Fruit fly (Drosophila melanogaster) whole organism, embryonic: ENCODE measurements around the gene Nf-YA.
A peak's percentile ranks its signal among the peaks of the same experiment; 100 is the strongest.

Experiments used
- Atf-2 ChIP-seq: fragments of 200-800 bp; sonication (Bioruptor generic); optimal IDR thresholded peaks from 2 replicates; lab custom pipeline; 2016; ENCODE audit warnings: missing biosample characterization, missing genetic modification characterization
- BtbVII ChIP-seq: fragments of 200-800 bp; sonication (Bioruptor generic); optimal IDR thresholded peaks from 3 replicates; lab custom pipeline; 2017; ENCODE audit warnings: missing biosample characterization, mild to moderate bottlenecking, missing genetic modification characterization
- CG10543 ChIP-seq: fragments of 200-800 bp; sonication (Bioruptor generic); optimal IDR thresholded peaks from 3 replicates; lab custom pipeline; 2017; ENCODE audit warnings: missing biosample characterization, mild to moderate bottlenecking, missing genetic modification characterization, moderate library complexity
- CG11093 ChIP-seq: fragments of 200-800 bp; sonication (Bioruptor generic); IDR thresholded peaks from 3 replicates; pipeline ENCODE4 v1.3.6; 2022; ENCODE audit warnings: missing biosample characterization, missing genetic modification characterization
- CG15696 ChIP-seq: fragments of 200-800 bp; sonication (Bioruptor generic); optimal IDR thresholded peaks from 2 replicates; lab custom pipeline; 2019; ENCODE audit warnings: missing biosample characterization, mild to moderate bottlenecking, missing genetic modification characterization, moderate library complexity
- CG16813 ChIP-seq: fragments of 200-800 bp; sonication (Bioruptor generic); IDR thresholded peaks from 3 replicates; pipeline ENCODE4 v1.3.6; 2022; ENCODE audit warnings: missing biosample characterization, missing genetic modification characterization; ENCODE audit not compliant: partially characterized antibody
- CG17912 ChIP-seq: fragments of 200-800 bp; sonication (Bioruptor generic); optimal IDR thresholded peaks from 2 replicates; lab custom pipeline; 2018; ENCODE audit warnings: missing biosample characterization, mild to moderate bottlenecking, missing genetic modification characterization
- CG18619 ChIP-seq: fragments of 200-800 bp; sonication (Bioruptor generic); optimal IDR thresholded peaks from 3 replicates; lab custom pipeline; 2017; ENCODE audit warnings: missing biosample characterization, mild to moderate bottlenecking, missing genetic modification characterization
- CG30020 ChIP-seq: fragments of 200-800 bp; optimal IDR thresholded peaks from 2 replicates; lab custom pipeline; 2019; ENCODE audit warnings: missing biosample characterization, mild to moderate bottlenecking, missing genetic modification characterization, moderate library complexity
- CG3065 ChIP-seq: fragments of 200-800 bp; sonication (Bioruptor generic); optimal IDR thresholded peaks from 2 replicates; lab custom pipeline; 2016; ENCODE audit warnings: missing biosample characterization, missing genetic modification characterization
- CG3726 ChIP-seq: fragments of 200-800 bp; sonication (Bioruptor generic); IDR thresholded peaks from 3 replicates; pipeline ENCODE4, ENCODE4 v1.3.6; 2022; ENCODE audit warnings: missing biosample characterization, missing genetic modification characterization
- CG42726 ChIP-seq: fragments of 200-800 bp; sonication (Bioruptor generic); IDR thresholded peaks from 2 replicates; pipeline ENCODE4 v1.3.6; 2022; ENCODE audit warnings: missing biosample characterization, missing genetic modification characterization; ENCODE audit not compliant: partially characterized antibody
- CG7987 ChIP-seq: fragments of 200-800 bp; sonication (Bioruptor generic); optimal IDR thresholded peaks from 2 replicates; lab custom pipeline; 2018; ENCODE audit warnings: missing biosample characterization, mild to moderate bottlenecking, missing genetic modification characterization, moderate library complexity
- CG8388 ChIP-seq: fragments of 200-800 bp; sonication (Bioruptor generic); optimal IDR thresholded peaks from 2 replicates; lab custom pipeline; 2019; ENCODE audit warnings: missing biosample characterization, mild to moderate bottlenecking, missing genetic modification characterization, moderate library complexity
- CG9215 ChIP-seq: fragments of 200-800 bp; sonication (Bioruptor generic); IDR thresholded peaks from 2 replicates; pipeline ENCODE4 v1.3.6; 2022; ENCODE audit warnings: missing biosample characterization, missing genetic modification characterization
- CkIIα-i1 ChIP-seq: fragments of 200-800 bp; sonication (Bioruptor generic); IDR thresholded peaks from 2 replicates; pipeline ENCODE4 v1.3.6; 2022; ENCODE audit warnings: missing biosample characterization, missing genetic modification characterization
- Deaf1 ChIP-seq: fragments of 200-800 bp; optimal IDR thresholded peaks from 3 replicates; lab custom pipeline; 2019; ENCODE audit warnings: missing biosample characterization, mild to moderate bottlenecking, missing genetic modification characterization, moderate library complexity
- Doc2 ChIP-seq: fragments of 200-800 bp; sonication (Bioruptor generic); IDR thresholded peaks from 2 replicates; pipeline ENCODE4 v1.3.6; 2022; ENCODE audit warnings: missing biosample characterization, missing genetic modification characterization
- Dref ChIP-seq: fragments of 200-800 bp; sonication (Bioruptor generic); IDR thresholded peaks from 2 replicates; pipeline ENCODE4 v1.3.6; 2022; ENCODE audit warnings: missing biosample characterization, missing genetic modification characterization
- Ets65A ChIP-seq: fragments of 200-800 bp; sonication (Bioruptor generic); peaks from one replicate; lab custom pipeline; 2016; ENCODE audit warnings: missing biosample characterization, missing genetic modification characterization
- Fer1 ChIP-seq: fragments of 200-800 bp; sonication (Bioruptor generic); optimal IDR thresholded peaks from 2 replicates; lab custom pipeline; 2017; ENCODE audit warnings: missing biosample characterization, mild to moderate bottlenecking, missing genetic modification characterization
- GATAe ChIP-seq: fragments of 200-800 bp; sonication (Bioruptor generic); conservative IDR thresholded peaks from 2 replicates; pipeline ENCODE4 v1.3.6; 2022; ENCODE audit warnings: missing biosample characterization, missing genetic modification characterization
- Hand ChIP-seq: fragments of 200-800 bp; sonication (Bioruptor generic); optimal IDR thresholded peaks from 2 replicates; lab custom pipeline; 2017; ENCODE audit warnings: mild to moderate bottlenecking, missing biosample characterization, missing genetic modification reagents, missing genetic modification characterization
- Hey ChIP-seq: fragments of 200-800 bp; sonication (Bioruptor generic); optimal IDR thresholded peaks from 3 replicates; lab custom pipeline; 2018; ENCODE audit warnings: missing biosample characterization, mild to moderate bottlenecking, missing genetic modification characterization
- HmgZ ChIP-seq: fragments of 200-800 bp; sonication (Bioruptor generic); optimal IDR thresholded peaks from 2 replicates; lab custom pipeline; 2018; ENCODE audit warnings: missing biosample characterization, mild to moderate bottlenecking, missing genetic modification characterization
- Med ChIP-seq: fragments of 200-800 bp; sonication (Bioruptor generic); peaks from one replicate; lab custom pipeline; 2016; ENCODE audit warnings: missing biosample characterization, missing genetic modification characterization, mild to moderate bottlenecking, inconsistent platforms, moderate library complexity
- NFAT ChIP-seq: fragments of 200-800 bp; sonication (Bioruptor generic); IDR thresholded peaks from 2 replicates; pipeline ENCODE4 v1.3.6; 2022; ENCODE audit warnings: missing biosample characterization, missing genetic modification characterization
- Nf-YA ChIP-seq: fragments of 200-800 bp; sonication (Bioruptor generic); IDR thresholded peaks from 2 replicates; pipeline ENCODE4 v1.3.6; 2022; ENCODE audit warnings: missing biosample characterization, missing genetic modification characterization
- Nf-YB ChIP-seq: fragments of 200-800 bp; sonication (Bioruptor generic); optimal IDR thresholded peaks from 3 replicates; lab custom pipeline; 2019; ENCODE audit warnings: missing biosample characterization, mild to moderate bottlenecking, missing genetic modification characterization, moderate library complexity
- Nf-YC ChIP-seq: fragments of 200-800 bp; optimal IDR thresholded peaks from 3 replicates; lab custom pipeline; 2019; ENCODE audit warnings: missing biosample characterization, mild to moderate bottlenecking, missing genetic modification characterization, moderate library complexity
- Sox102F ChIP-seq: fragments of 200-800 bp; sonication (Bioruptor generic); optimal IDR thresholded peaks from 2 replicates; lab custom pipeline; 2018; ENCODE audit warnings: missing biosample characterization, mild to moderate bottlenecking, missing genetic modification characterization, moderate library complexity
- Stat92E ChIP-seq, 3 experiments: fragments of >200 bp in 2 of 3; fragments of 200-800 bp in 1 of 3; sonication (Bioruptor generic) in 1 of 3; optimal IDR thresholded peaks; 2 replicates each; lab custom pipeline; 2017 to 2019; ENCODE audit warnings: missing biosample characterization in 3 of 3, missing genetic modification characterization in 3 of 3, mild to moderate bottlenecking in 1 of 3, moderate library complexity in 1 of 3
- TFAM ChIP-seq: fragments of 200-800 bp; sonication (Bioruptor generic); optimal IDR thresholded peaks from 2 replicates; lab custom pipeline; 2017; ENCODE audit warnings: missing biosample characterization, missing genetic modification characterization, inconsistent platforms
- bowl ChIP-seq: fragments of 200-800 bp; sonication (Bioruptor generic); IDR thresholded peaks from 2 replicates; pipeline ENCODE4 v1.3.6; 2022; ENCODE audit warnings: missing biosample characterization, missing genetic modification characterization
- chinmo ChIP-seq: fragments of 200-800 bp; sonication (Bioruptor generic); IDR thresholded peaks from 4 replicates; pipeline ENCODE4 v1.3.6; 2022; ENCODE audit warnings: missing biosample characterization, missing genetic modification characterization; ENCODE audit not compliant: partially characterized antibody
- chm ChIP-seq: fragments of 200-800 bp; sonication (Bioruptor generic); IDR thresholded peaks from 2 replicates; pipeline ENCODE4 v1.3.6; 2022; ENCODE audit warnings: missing biosample characterization, missing genetic modification characterization
- cwo ChIP-seq: fragments of 200-800 bp; sonication (Bioruptor generic); optimal IDR thresholded peaks from 3 replicates; lab custom pipeline; 2017; ENCODE audit warnings: missing biosample characterization, missing genetic modification characterization, mild to moderate bottlenecking, moderate library complexity, missing genetic modification reagents
- dpn ChIP-seq, 2 experiments: fragments of 200-800 bp; sonication (Bioruptor generic); optimal IDR thresholded peaks; 3 replicates each; lab custom pipeline; 2016; ENCODE audit warnings: missing biosample characterization in 2 of 2, missing genetic modification characterization in 2 of 2
- exex ChIP-seq: fragments of 200-800 bp; sonication (Bioruptor generic); optimal IDR thresholded peaks from 4 replicates; lab custom pipeline; 2018; ENCODE audit warnings: missing biosample characterization, mild to moderate bottlenecking, missing genetic modification characterization, moderate library complexity
- gsb-n ChIP-seq: fragments of 200-800 bp; sonication (Bioruptor generic); optimal IDR thresholded peaks from 3 replicates; lab custom pipeline; 2018; ENCODE audit warnings: missing biosample characterization, mild to moderate bottlenecking, missing genetic modification characterization
- hb ChIP-seq: fragments of 200-800 bp; sonication (Bioruptor generic); IDR thresholded peaks from 3 replicates; pipeline ENCODE4 v1.3.6; 2022; ENCODE audit warnings: missing biosample characterization, missing genetic modification characterization; ENCODE audit not compliant: partially characterized antibody
- mld ChIP-seq: fragments of 200-800 bp; sonication (Bioruptor generic); IDR thresholded peaks from 3 replicates; pipeline ENCODE4 v1.3.6; 2022; ENCODE audit warnings: missing biosample characterization, missing genetic modification characterization; ENCODE audit not compliant: partially characterized antibody
- pzg ChIP-seq: fragments of 200-800 bp; sonication (Bioruptor generic); optimal IDR thresholded peaks from 3 replicates; lab custom pipeline; 2018; ENCODE audit warnings: missing biosample characterization, mild to moderate bottlenecking, missing genetic modification characterization, moderate library complexity
- seq ChIP-seq: fragments of 200-800 bp; sonication (Bioruptor generic); IDR thresholded peaks from 2 replicates; pipeline ENCODE4 v1.3.6; 2022; ENCODE audit warnings: missing biosample characterization, missing genetic modification characterization
- so ChIP-seq: fragments of 200-800 bp; sonication (Bioruptor generic); IDR thresholded peaks from 3 replicates; pipeline ENCODE4 v1.3.6; 2022; ENCODE audit warnings: missing biosample characterization, missing genetic modification characterization
- sr ChIP-seq: fragments of 200-800 bp; sonication (Bioruptor generic); IDR thresholded peaks from 3 replicates; pipeline ENCODE4 v1.3.6; 2022; ENCODE audit warnings: missing biosample characterization, missing genetic modification characterization
- sug ChIP-seq: fragments of 200-800 bp; optimal IDR thresholded peaks from 2 replicates; lab custom pipeline; 2019; ENCODE audit warnings: missing biosample characterization, mild to moderate bottlenecking, missing genetic modification characterization, moderate library complexity
- tin ChIP-seq: fragments of 200-800 bp; sonication (Bioruptor generic); optimal IDR thresholded peaks from 3 replicates; lab custom pipeline; 2016; ENCODE audit warnings: missing biosample characterization, missing genetic modification characterization
- tll ChIP-seq, 2 experiments: fragments of 200-800 bp in 1 of 2; fragments of >200 bp in 1 of 2; sonication (Bioruptor generic) in 1 of 2; optimal IDR thresholded peaks; 2 replicates each; lab custom pipeline; 2017 to 2019; ENCODE audit warnings: missing biosample characterization in 2 of 2, missing genetic modification characterization in 2 of 2, mild to moderate bottlenecking in 1 of 2, moderate library complexity in 1 of 2
- tx ChIP-seq: fragments of 200-800 bp; sonication (Bioruptor generic); optimal IDR thresholded peaks from 2 replicates; lab custom pipeline; 2016; ENCODE audit warnings: missing biosample characterization, missing genetic modification characterization

Nf-YA gene

DNA sequence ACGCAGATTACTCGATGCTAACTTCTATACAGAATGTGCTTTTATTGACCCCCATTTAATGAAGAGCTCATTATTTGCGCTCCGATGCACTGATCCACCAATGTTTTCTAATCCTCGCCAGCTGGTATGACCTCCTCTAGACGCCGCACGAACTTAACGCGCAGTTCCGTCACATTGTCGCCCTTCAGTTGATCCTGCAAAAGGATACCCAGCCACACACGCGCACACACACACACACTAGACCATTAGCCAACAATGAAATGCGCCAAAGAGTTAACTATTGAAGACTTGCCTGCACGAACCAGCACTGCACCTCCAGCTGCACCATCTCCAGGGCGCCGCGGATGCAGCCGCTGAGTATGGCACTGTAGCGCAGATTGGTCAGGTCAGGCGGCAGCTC, 3.2 kb downstream of the Nf-YA start:
- no peak for TF ChIP-seq CG18619 (GFP tag; lab: Kevin White, UChicago)
- no peak for TF ChIP-seq CG11093 (GFP tag; lab: Robert Waterston, UW)
- TF ChIP-seq mld: no peak
- TF ChIP-seq Med (GFP tag; lab: Kevin White, UChicago): peak; percentile 63
- TF ChIP-seq CG16813: 0 out of 3 replicates have a peak, but pooled peaks have one; percentile 36
- TF ChIP-seq Doc2 (GFP tag; lab: Robert Waterston, UW): no peak
- 0 out of 4 replicates have a peak, but pooled peaks have one; percentile 29 for TF ChIP-seq chinmo
- TF ChIP-seq gsb-n: no peak
- no peak for TF ChIP-seq CG15696
- TF ChIP-seq hb (GFP tag; lab: Robert Waterston, UW): 0 out of 3 replicates have a peak, but pooled peaks have one; percentile 28
- peak; percentile 68 for TF ChIP-seq Ets65A (GFP tag; lab: Kevin White, UChicago)

DNA sequence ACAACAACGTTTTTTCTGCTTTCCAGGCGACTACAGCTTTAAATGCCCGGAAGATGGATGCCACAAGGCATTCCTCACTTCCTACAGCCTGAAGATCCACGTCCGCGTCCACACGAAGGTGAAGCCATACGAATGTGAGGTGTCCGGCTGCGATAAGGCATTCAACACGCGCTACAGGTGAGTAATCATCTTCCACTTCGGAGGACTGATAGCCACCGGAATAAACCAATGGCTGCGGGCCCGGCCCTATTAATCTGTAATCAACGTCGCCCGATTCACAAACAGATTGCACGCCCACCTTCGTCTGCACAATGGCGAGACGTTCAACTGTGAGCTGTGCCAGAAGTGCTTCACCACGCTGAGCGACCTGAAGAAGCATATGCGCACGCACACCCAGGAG, 6.2 kb downstream of the Nf-YA start:
- no peak for TF ChIP-seq CG7987 (GFP tag; lab: Kevin White, UChicago)
- peak; percentile 13 for TF ChIP-seq HmgZ (tag; lab: Kevin White, UChicago)
- TF ChIP-seq Hey (tag; lab: Kevin White, UChicago): peak; percentile 57
- TF ChIP-seq pzg (GFP tag; lab: Kevin White, UChicago): no peak
- no peak for TF ChIP-seq tin
- peak; percentile 55 for TF ChIP-seq sug (tag; lab: Kevin White, UChicago)
- no peak for TF ChIP-seq CG8388 (GFP tag; lab: Kevin White, UChicago)
- peak; percentile 85 for TF ChIP-seq exex
- no peak for TF ChIP-seq Atf-2 (GFP tag; lab: Kevin White, UChicago)
- TF ChIP-seq BtbVII: no peak
- peak; percentile 54 for TF ChIP-seq Nf-YB
- TF ChIP-seq CG42726 (GFP tag; lab: Robert Waterston, UW): no peak
- TF ChIP-seq tll (GFP tag; optimal IDR thresholded peaks at IDR 0.05; lab: Kevin White, UChicago): no peak
- peak; percentile 85 for TF ChIP-seq Deaf1 (tag; lab: Kevin White, UChicago)
- peak; percentile 3 for TF ChIP-seq cwo (GFP tag; lab: Kevin White, UChicago)
- TF ChIP-seq Nf-YC: peak; percentile 84
- TF ChIP-seq chm (GFP tag; lab: Robert Waterston, UW): 0 out of 2 replicates have a peak, but pooled peaks have one; percentile 19
- no peak for TF ChIP-seq tx (GFP tag; lab: Kevin White, UChicago)
- no peak for TF ChIP-seq seq (GFP tag; lab: Robert Waterston, UW)
- no peak for TF ChIP-seq Hand (GFP tag; lab: Kevin White, UChicago)
- no peak for TF ChIP-seq CG17912 (GFP tag; lab: Kevin White, UChicago)
- TF ChIP-seq Sox102F (GFP tag; lab: Kevin White, UChicago): no peak
- peak; percentile 14; the same call in 1 of the 2 replicates for TF ChIP-seq Nf-YA (GFP tag; lab: Robert Waterston, UW)
- TF ChIP-seq GATAe (GFP tag; lab: Robert Waterston, UW): peak; percentile 37; the same call in 1 of the 2 replicates
- 0 out of 3 replicates have a peak, but pooled peaks have one; percentile 24 for TF ChIP-seq sr
- TF ChIP-seq CG10543 (GFP tag; lab: Kevin White, UChicago): peak; percentile 17

- TF ChIP-seq CG3065 (GFP tag; lab: Kevin White, UChicago): no peak
- peak; percentile 44 for TF ChIP-seq Dref (GFP tag; lab: Robert Waterston, UW)
- TF ChIP-seq Stat92E (GFP tag; optimal IDR thresholded peaks at IDR 0.05; lab: Kevin White, UChicago): no peak
- TF ChIP-seq CG9215 (GFP tag; lab: Robert Waterston, UW): no peak
- TF ChIP-seq CG3726: no peak
- peak in 1 of 2 experiments; percentile 58 for TF ChIP-seq dpn (GFP tag; optimal IDR thresholded peaks at IDR 0.05; lab: Kevin White, UChicago)
- TF ChIP-seq CG30020 (tag; lab: Kevin White, UChicago): no peak
- no peak for TF ChIP-seq TFAM
- TF ChIP-seq CkIIα-i1 (GFP tag; lab: Robert Waterston, UW): no peak
- TF ChIP-seq bowl (GFP tag; lab: Robert Waterston, UW): no peak
- 0 out of 3 replicates have a peak, but pooled peaks have one; percentile 22 for TF ChIP-seq so
- TF ChIP-seq NFAT (GFP tag; lab: Robert Waterston, UW): peak; percentile 22; the same call in 1 of the 2 replicates
- TF ChIP-seq Fer1 (GFP tag; lab: Kevin White, UChicago): peak; percentile 43
Measured at dm6 chr3L:9435315-9435714, 6.8 kb downstream of the Nf-YA start, which contains the start of gene CG42526. Gene CG42526 (minus strand): TSS chr3L:9435399.
